Worm (Caenorhabditis elegans) whole organism, L2 larva: ENCODE results near the gene ugt-52.

Experiments used
- R02D3.7 ChIP-seq: fragments of 150-350 bp; optimal IDR thresholded peaks from 2 replicates; lab custom pipeline; 2014; ENCODE audit warnings: missing biosample characterization, missing genetic modification characterization
- ama-1 ChIP-seq: fragments of 150-350 bp; optimal IDR thresholded peaks from 2 replicates; lab custom pipeline; 2018; ENCODE audit warnings: inconsistent platforms
- dmd-4 ChIP-seq: sonication (generic microtip); optimal IDR thresholded peaks from 2 replicates; lab custom pipeline; 2017; ENCODE audit warnings: missing biosample characterization, missing genetic modification characterization
- elt-1 ChIP-seq: fragments of 150-350 bp; optimal IDR thresholded peaks from 2 replicates; lab custom pipeline; 2014; ENCODE audit warnings: missing biosample characterization, missing genetic modification characterization
- lsy-2 ChIP-seq, 2 experiments: fragments of 150-350 bp in 1 of 2; sonication (generic microtip) in 1 of 2; optimal IDR thresholded peaks; 2 replicates each; lab custom pipeline; 2014 to 2017; ENCODE audit warnings: missing biosample characterization in 2 of 2, missing genetic modification characterization in 2 of 2
- nhr-21 ChIP-seq: fragments of 150-350 bp; optimal IDR thresholded peaks from 2 replicates; lab custom pipeline; 2014; ENCODE audit warnings: missing biosample characterization, missing genetic modification characterization
- snpc-4 ChIP-seq: fragments of 150-350 bp; optimal IDR thresholded peaks from 2 replicates; lab custom pipeline; 2014; ENCODE audit warnings: missing biosample characterization, missing genetic modification characterization

DNA sequence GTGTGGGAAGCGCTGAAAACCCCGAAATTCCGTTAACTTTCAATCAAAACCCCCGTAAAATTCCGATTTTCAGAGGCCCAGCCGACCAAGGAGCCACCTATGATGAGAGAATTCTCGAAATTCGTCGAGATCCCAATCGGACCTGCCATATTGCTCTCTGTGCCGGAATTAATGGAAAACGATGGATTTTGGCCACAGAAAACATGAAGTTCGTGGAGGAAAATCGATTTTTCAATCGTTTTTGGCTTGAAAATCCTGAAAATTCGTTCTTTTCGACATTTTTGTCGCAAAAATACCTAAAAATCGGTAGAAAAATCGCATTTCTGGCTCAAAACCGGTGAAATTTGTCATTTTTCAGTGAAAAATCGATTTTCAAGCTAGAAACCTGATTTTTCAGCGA, 5.0 kb upstream of the ugt-52 start:
- TF ChIP-seq ama-1 (no peak), nhr-21 (no peak), dmd-4 (tag; lab: Kevin White, UChicago) (no peak), R02D3.7 (tag; lab: Kevin White, UChicago) (no peak), lsy-2 (tag; optimal IDR thresholded peaks at IDR 0.05; lab: Kevin White, UChicago) (no peak), elt-1 (tag; lab: Kevin White, UChicago) (no peak), snpc-4 (no peak)
